Fruit fly (Drosophila melanogaster) whole organism, embryonic: ENCODE data around the gene rt.

Source experiments
- ATbp ChIP-seq: fragments of 200-800 bp; sonication (Bioruptor generic); optimal IDR thresholded peaks from 2 replicates; lab custom pipeline; 2017; ENCODE audit warnings: missing biosample characterization, mild to moderate bottlenecking, missing genetic modification characterization, missing genetic modification reagents
- Antp ChIP-seq: fragments of 200-800 bp; sonication (Bioruptor generic); optimal IDR thresholded peaks from 3 replicates; lab custom pipeline; 2016; ENCODE audit warnings: missing biosample characterization, missing genetic modification characterization
- Atf-2 ChIP-seq: fragments of 200-800 bp; sonication (Bioruptor generic); optimal IDR thresholded peaks from 2 replicates; lab custom pipeline; 2016; ENCODE audit warnings: missing biosample characterization, missing genetic modification characterization
- Atf6 ChIP-seq: fragments of 200-800 bp; sonication (Bioruptor generic); IDR thresholded peaks from 2 replicates; pipeline ENCODE4 v1.3.6; 2022; ENCODE audit warnings: missing biosample characterization, missing genetic modification characterization
- CG10321 ChIP-seq: fragments of 200-800 bp; sonication (Bioruptor generic); IDR thresholded peaks from 2 replicates; pipeline ENCODE4 v1.3.6; 2022; ENCODE audit warnings: missing biosample characterization, missing genetic modification characterization
- CG11695 ChIP-seq: fragments of 200-800 bp; sonication (Bioruptor generic); IDR thresholded peaks from 3 replicates; pipeline ENCODE4 v1.3.6; 2022; ENCODE audit warnings: missing biosample characterization, missing genetic modification characterization
- CG12236 ChIP-seq: fragments of 200-800 bp; sonication (Bioruptor generic); optimal IDR thresholded peaks from 2 replicates; lab custom pipeline; 2016; ENCODE audit warnings: missing biosample characterization, missing genetic modification characterization
- CG12744 ChIP-seq: fragments of 200-800 bp; sonication (Bioruptor generic); optimal IDR thresholded peaks from 2 replicates; lab custom pipeline; 2016; ENCODE audit warnings: missing biosample characterization, missing genetic modification characterization
- CG12769 ChIP-seq: fragments of 200-800 bp; sonication (Bioruptor generic); optimal IDR thresholded peaks from 2 replicates; lab custom pipeline; 2019; ENCODE audit warnings: missing biosample characterization, mild to moderate bottlenecking, missing genetic modification characterization, moderate library complexity
- CG13287 ChIP-seq: fragments of 200-800 bp; sonication (Bioruptor generic); IDR thresholded peaks from 2 replicates; pipeline ENCODE4 v1.3.6; 2022; ENCODE audit warnings: missing biosample characterization, missing genetic modification characterization; ENCODE audit not compliant: partially characterized antibody
- CG14014 ChIP-seq: fragments of 200-800 bp; sonication (Bioruptor generic); IDR thresholded peaks from 2 replicates; pipeline ENCODE4 v1.3.6; 2022; ENCODE audit warnings: missing biosample characterization, missing genetic modification characterization
- CG15479 ChIP-seq: fragments of 200-800 bp; sonication (Bioruptor generic); optimal IDR thresholded peaks from 3 replicates; lab custom pipeline; 2019; ENCODE audit warnings: missing biosample characterization, mild to moderate bottlenecking, missing genetic modification characterization, moderate library complexity
- CG15601 ChIP-seq: fragments of 200-800 bp; sonication (Bioruptor generic); optimal IDR thresholded peaks from 3 replicates; lab custom pipeline; 2019; ENCODE audit warnings: missing biosample characterization, mild to moderate bottlenecking, missing genetic modification characterization, moderate library complexity
- CG15696 ChIP-seq: fragments of 200-800 bp; sonication (Bioruptor generic); optimal IDR thresholded peaks from 2 replicates; lab custom pipeline; 2019; ENCODE audit warnings: missing biosample characterization, mild to moderate bottlenecking, missing genetic modification characterization, moderate library complexity
- CG1602 ChIP-seq: fragments of 200-800 bp; sonication (Bioruptor generic); optimal IDR thresholded peaks from 3 replicates; lab custom pipeline; 2016; ENCODE audit warnings: missing biosample characterization, missing genetic modification characterization
- CG16815 ChIP-seq: fragments of 200-800 bp; sonication (Bioruptor generic); optimal IDR thresholded peaks from 3 replicates; lab custom pipeline; 2017; ENCODE audit warnings: missing biosample characterization, mild to moderate bottlenecking, missing genetic modification characterization
- CG31365 ChIP-seq: fragments of 200-800 bp; sonication (Bioruptor generic); optimal IDR thresholded peaks from 2 replicates; lab custom pipeline; 2018; ENCODE audit warnings: missing biosample characterization, mild to moderate bottlenecking, missing genetic modification characterization
- CG34422 ChIP-seq: fragments of 200-800 bp; sonication (Bioruptor generic); IDR thresholded peaks from 3 replicates; pipeline ENCODE4 v1.3.6; 2022; ENCODE audit warnings: missing biosample characterization, missing genetic modification characterization
- CG8089 ChIP-seq: fragments of 200-800 bp; sonication (Bioruptor generic); optimal IDR thresholded peaks from 3 replicates; lab custom pipeline; 2016; ENCODE audit warnings: missing biosample characterization, missing genetic modification characterization
- CG8765 ChIP-seq: fragments of 200-800 bp; sonication (Bioruptor generic); IDR thresholded peaks from 2 replicates; pipeline ENCODE4 v1.3.6; 2022; ENCODE audit warnings: missing biosample characterization, missing genetic modification characterization
- CG9876 ChIP-seq: fragments of 200-800 bp; sonication (Bioruptor generic); optimal IDR thresholded peaks from 2 replicates; lab custom pipeline; 2016; ENCODE audit warnings: missing biosample characterization, missing genetic modification characterization
- CrebB ChIP-seq: fragments of 200-800 bp; sonication (Bioruptor generic); optimal IDR thresholded peaks from 3 replicates; lab custom pipeline; 2018; ENCODE audit warnings: missing biosample characterization, mild to moderate bottlenecking, missing genetic modification characterization
- D ChIP-seq, 2 experiments: fragments of 200-800 bp in 1 of 2; fragments of >200 bp in 1 of 2; sonication (Bioruptor generic) in 1 of 2; optimal IDR thresholded peaks; 2 replicates in 1 of 2; 3 replicates in 1 of 2; lab custom pipeline; 2017; ENCODE audit warnings: mild to moderate bottlenecking in 1 of 2, missing biosample characterization in 1 of 2, missing genetic modification characterization in 1 of 2, missing genetic modification reagents in 1 of 2
- Deaf1 ChIP-seq: fragments of 200-800 bp; optimal IDR thresholded peaks from 3 replicates; lab custom pipeline; 2019; ENCODE audit warnings: missing biosample characterization, mild to moderate bottlenecking, missing genetic modification characterization, moderate library complexity
- Dip3 ChIP-seq: fragments of 200-800 bp; sonication (Bioruptor generic); optimal IDR thresholded peaks from 3 replicates; lab custom pipeline; 2016; ENCODE audit warnings: missing biosample characterization, missing genetic modification characterization
- Drgx ChIP-seq: fragments of 200-800 bp; sonication (Bioruptor generic); IDR thresholded peaks from 2 replicates; pipeline ENCODE4 v1.3.6; 2022; ENCODE audit warnings: missing biosample characterization, missing genetic modification characterization
- Fer3 ChIP-seq: fragments of 200-800 bp; sonication (Bioruptor generic); optimal IDR thresholded peaks from 2 replicates; lab custom pipeline; 2018; ENCODE audit warnings: missing biosample characterization, mild to moderate bottlenecking, missing genetic modification characterization, moderate library complexity
- H15 ChIP-seq: fragments of 200-800 bp; sonication (Bioruptor generic); IDR thresholded peaks from 3 replicates; pipeline ENCODE4 v1.3.6; 2022; ENCODE audit warnings: missing biosample characterization, missing genetic modification characterization
- H2.0 ChIP-seq: fragments of 200-800 bp; sonication (Bioruptor generic); IDR thresholded peaks from 2 replicates; pipeline ENCODE4 v1.3.6; 2022; ENCODE audit warnings: missing biosample characterization, missing genetic modification characterization
- Hr3 ChIP-seq: fragments of 200-800 bp; sonication (Bioruptor generic); optimal IDR thresholded peaks from 3 replicates; lab custom pipeline; 2016; ENCODE audit warnings: missing biosample characterization, missing genetic modification characterization
- NC2α ChIP-seq: fragments of 200-800 bp; sonication (Bioruptor generic); optimal IDR thresholded peaks from 2 replicates; lab custom pipeline; 2016; ENCODE audit warnings: missing biosample characterization, missing genetic modification characterization
- Ravus ChIP-seq: fragments of 200-800 bp; sonication (Bioruptor generic); IDR thresholded peaks from 2 replicates; pipeline ENCODE4 v1.3.6; 2022; ENCODE audit warnings: missing biosample characterization, missing genetic modification characterization
- ab ChIP-seq: fragments of 200-800 bp; sonication (Bioruptor generic); optimal IDR thresholded peaks from 2 replicates; lab custom pipeline; 2016; ENCODE audit warnings: missing biosample characterization, missing genetic modification characterization
- cas ChIP-seq: fragments of 200-800 bp; sonication (Bioruptor generic); IDR thresholded peaks from 2 replicates; pipeline ENCODE4 v1.3.6; 2022; ENCODE audit warnings: missing biosample characterization, missing genetic modification characterization
- dmrt99B ChIP-seq: fragments of 200-800 bp; sonication (Bioruptor generic); optimal IDR thresholded peaks from 2 replicates; lab custom pipeline; 2018; ENCODE audit warnings: missing biosample characterization, mild to moderate bottlenecking, missing genetic modification characterization, moderate library complexity
- emc ChIP-seq: fragments of 200-800 bp; sonication (Bioruptor generic); optimal IDR thresholded peaks from 2 replicates; lab custom pipeline; 2016; ENCODE audit warnings: missing biosample characterization, missing genetic modification characterization
- fd96Cb ChIP-seq: fragments of 200-800 bp; sonication (Bioruptor generic); optimal IDR thresholded peaks from 2 replicates; lab custom pipeline; 2018; ENCODE audit warnings: missing biosample characterization, mild to moderate bottlenecking, missing genetic modification characterization, moderate library complexity
- kah ChIP-seq: fragments of 200-800 bp; sonication (Bioruptor generic); optimal IDR thresholded peaks from 2 replicates; lab custom pipeline; 2018; ENCODE audit warnings: missing biosample characterization, mild to moderate bottlenecking, missing genetic modification characterization
- nerfin-2 ChIP-seq: fragments of 200-800 bp; sonication (Bioruptor generic); IDR thresholded peaks from 2 replicates; pipeline ENCODE4 v1.3.6; 2022; ENCODE audit warnings: missing biosample characterization, missing genetic modification characterization; ENCODE audit not compliant: partially characterized antibody
- pita ChIP-seq: fragments of 200-800 bp; sonication (Bioruptor generic); optimal IDR thresholded peaks from 2 replicates; lab custom pipeline; 2017; ENCODE audit warnings: missing biosample characterization, mild to moderate bottlenecking, missing genetic modification characterization
- row ChIP-seq: fragments of 200-800 bp; sonication (Bioruptor generic); IDR thresholded peaks from 3 replicates; pipeline ENCODE4 v1.3.6; 2022; ENCODE audit warnings: missing biosample characterization, missing genetic modification characterization
- run ChIP-seq: fragments of 200-800 bp; sonication (Bioruptor generic); optimal IDR thresholded peaks from 3 replicates; lab custom pipeline; 2018; ENCODE audit warnings: missing biosample characterization, mild to moderate bottlenecking, missing genetic modification characterization
- stc ChIP-seq: fragments of 200-800 bp; sonication (Bioruptor generic); IDR thresholded peaks from 2 replicates; pipeline ENCODE4 v1.3.6; 2022; ENCODE audit warnings: missing biosample characterization, missing genetic modification characterization
- stwl ChIP-seq: fragments of 200-800 bp; sonication (Bioruptor generic); optimal IDR thresholded peaks from 3 replicates; lab custom pipeline; 2018; ENCODE audit warnings: missing biosample characterization, mild to moderate bottlenecking, missing genetic modification characterization, moderate library complexity
- tio ChIP-seq: fragments of 200-800 bp; sonication (Bioruptor generic); optimal IDR thresholded peaks from 2 replicates; lab custom pipeline; 2017; ENCODE audit warnings: missing biosample characterization, missing genetic modification characterization, inconsistent platforms
- tup ChIP-seq: fragments of 200-800 bp; sonication (Bioruptor generic); optimal IDR thresholded peaks from 2 replicates; lab custom pipeline; 2016; ENCODE audit warnings: missing biosample characterization, mild to moderate bottlenecking, missing genetic modification characterization, moderate library complexity
- unpg ChIP-seq: fragments of 200-800 bp; sonication (Bioruptor generic); optimal IDR thresholded peaks from 3 replicates; lab custom pipeline; 2018; ENCODE audit warnings: missing biosample characterization, mild to moderate bottlenecking, missing genetic modification characterization, moderate library complexity
- vfl ChIP-seq: fragments of 200-800 bp; sonication (Bioruptor generic); optimal IDR thresholded peaks from 2 replicates; lab custom pipeline; 2016; ENCODE audit warnings: missing biosample characterization, missing genetic modification characterization
- z ChIP-seq: fragments of 200-800 bp; sonication (Bioruptor generic); IDR thresholded peaks from 3 replicates; pipeline ENCODE4 v1.3.6; 2022; ENCODE audit warnings: missing biosample characterization, missing genetic modification characterization

rt gene

DNA sequence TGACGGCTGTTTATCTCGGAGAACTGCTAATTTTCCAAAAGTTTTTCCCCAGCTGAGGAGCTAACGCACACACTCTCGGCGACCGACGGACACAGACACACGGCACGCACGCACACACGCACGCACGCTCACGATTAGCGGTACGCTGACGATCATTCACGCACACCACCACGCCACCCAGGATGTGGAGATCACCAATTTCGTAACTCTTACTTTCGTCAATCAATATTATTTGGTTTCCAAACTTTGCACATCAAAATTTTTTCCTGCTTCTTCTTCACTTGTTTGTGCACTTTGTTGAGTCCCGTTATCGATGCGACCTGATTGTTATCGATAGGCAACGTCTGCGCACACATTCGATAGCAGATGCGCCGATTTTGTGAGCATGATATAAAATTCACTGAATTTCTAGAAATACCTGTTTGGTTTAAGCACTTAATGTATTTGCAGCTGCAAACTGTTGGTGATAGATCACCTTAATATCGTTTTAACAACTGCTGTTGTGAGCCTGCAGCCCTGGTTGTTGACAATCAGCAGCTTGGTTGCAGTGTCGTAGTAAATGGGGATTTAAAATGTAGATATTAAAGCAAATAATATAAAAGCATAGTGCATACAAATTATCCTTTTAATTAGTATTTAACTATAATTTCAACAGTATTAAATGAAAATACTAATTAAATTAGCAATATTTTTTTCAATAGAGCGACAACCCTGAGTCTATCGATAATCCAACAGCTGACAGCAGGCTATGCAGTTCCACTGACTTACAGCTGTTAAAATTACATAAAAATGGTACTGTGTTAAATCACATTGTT, 25.4 kb downstream of the rt start, which contains the start of the genes CG7394 and Mob2 (continued):
- TF ChIP-seq cas, result peak; percentile 68
- TF ChIP-seq CG13287 (GFP tag; lab: Robert Waterston, UW), result peak; percentile 92
- TF ChIP-seq CG8765 (GFP tag; lab: Robert Waterston, UW), result peak; percentile 70
- TF ChIP-seq CG16815, result peak; percentile 80
- peak; percentile 12 for TF ChIP-seq CG15479 (GFP tag; lab: Kevin White, UChicago)
- TF ChIP-seq ATbp (GFP tag; lab: Kevin White, UChicago), result peak; percentile 74
- TF ChIP-seq CG15696, result peak; percentile 84
- peak; percentile 94 for TF ChIP-seq CG12769 (tag; lab: Kevin White, UChicago)
- peak; percentile 63 for TF ChIP-seq Antp
- peak; percentile 63 for TF ChIP-seq D (optimal IDR thresholded peaks at IDR 0.05; lab: Kevin White, UChicago)
- TF ChIP-seq D (GFP tag; optimal IDR thresholded peaks at IDR 0.05; lab: Kevin White, UChicago), result peak; percentile 70
- TF ChIP-seq Deaf1 (tag; lab: Kevin White, UChicago), result peak; percentile 67
- no peak for TF ChIP-seq ab
- TF ChIP-seq unpg, result peak; percentile 88
- TF ChIP-seq Dip3 (GFP tag; lab: Kevin White, UChicago), result peak; percentile 89
- TF ChIP-seq Fer3 (tag; lab: Kevin White, UChicago), result peak; percentile 86
- TF ChIP-seq CG10321 (GFP tag; lab: Robert Waterston, UW), result peak; percentile 67
- TF ChIP-seq run (tag; lab: Kevin White, UChicago), result no peak
- TF ChIP-seq CG8089, result peak; percentile 37
- TF ChIP-seq z (GFP tag; lab: Robert Waterston, UW), result peak; percentile 62; the same call in 2 of the 3 replicates
- TF ChIP-seq NC2α (GFP tag; lab: Kevin White, UChicago), result peak; percentile 17
- TF ChIP-seq kah (GFP tag; lab: Kevin White, UChicago), result peak; percentile 43
- peak; percentile 87 for TF ChIP-seq Drgx (GFP tag; lab: Robert Waterston, UW)
- peak; percentile 85 for TF ChIP-seq stc
- TF ChIP-seq dmrt99B, result peak; percentile 83
- peak; percentile 65 for TF ChIP-seq emc
- TF ChIP-seq pita, result no peak
- TF ChIP-seq Ravus, result peak; percentile 59
- peak; percentile 92 for TF ChIP-seq stwl (tag; lab: Kevin White, UChicago)
- TF ChIP-seq tio (GFP tag; lab: Kevin White, UChicago), result peak; percentile 87
- TF ChIP-seq fd96Cb (tag; lab: Kevin White, UChicago), result peak; percentile 87
- TF ChIP-seq CG31365 (tag; lab: Kevin White, UChicago), result peak; percentile 57
- peak; percentile 83 for TF ChIP-seq CG15601 (tag; lab: Kevin White, UChicago)
- peak; percentile 86 for TF ChIP-seq tup (GFP tag; lab: Kevin White, UChicago)
- peak; percentile 90 for TF ChIP-seq nerfin-2
- peak; percentile 92 for TF ChIP-seq H2.0 (GFP tag; lab: Robert Waterston, UW)
- peak; percentile 92 for TF ChIP-seq CG14014
- TF ChIP-seq CrebB (tag; lab: Kevin White, UChicago), result peak; percentile 83
- peak; percentile 58 for TF ChIP-seq CG9876 (GFP tag; lab: Kevin White, UChicago)
- TF ChIP-seq Atf6 (GFP tag; lab: Robert Waterston, UW), result peak; percentile 94
- peak; percentile 84 for TF ChIP-seq CG12744
- TF ChIP-seq CG1602 (GFP tag; lab: Kevin White, UChicago), result peak; percentile 89
- peak; percentile 55 for TF ChIP-seq vfl (GFP tag; lab: Kevin White, UChicago)
- TF ChIP-seq CG12236, result peak; percentile 57
- peak; percentile 91 for TF ChIP-seq CG11695 (GFP tag; lab: Robert Waterston, UW)
- peak; percentile 81 for TF ChIP-seq CG34422
- TF ChIP-seq row (GFP tag; lab: Robert Waterston, UW), result peak; percentile 96
- TF ChIP-seq Hr3 (GFP tag; lab: Kevin White, UChicago), result peak; percentile 92
- peak; percentile 88 for TF ChIP-seq H15
- peak; percentile 53 for TF ChIP-seq Atf-2 (GFP tag; lab: Kevin White, UChicago)
